Worm (Caenorhabditis elegans) whole organism, L3 larva: ENCODE data around the gene fbxa-184.
"Not testable (repeated sequence)": the region's sequence is repeated elsewhere in the genome, so short reads cannot be mapped to it uniquely, and the experiment has no call there.

Source experiments
- ZK546.5 ChIP-seq: sonication (generic microtip); optimal IDR thresholded peaks from 2 replicates; lab custom pipeline; 2017; ENCODE audit warnings: missing biosample characterization, missing genetic modification characterization
- aly-2 ChIP-seq: fragments of 150-350 bp; optimal IDR thresholded peaks from 2 replicates; lab custom pipeline; 2014; ENCODE audit warnings: missing biosample characterization, missing genetic modification characterization
- ama-1 ChIP-seq: fragments of 150-350 bp; optimal IDR thresholded peaks from 2 replicates; lab custom pipeline; 2018
- ceh-28 ChIP-seq: fragments of 150-350 bp; optimal IDR thresholded peaks from 2 replicates; lab custom pipeline; 2014; ENCODE audit warnings: missing biosample characterization, missing genetic modification reagents, missing genetic modification characterization
- ceh-82 ChIP-seq: fragments of 150-350 bp; optimal IDR thresholded peaks from 2 replicates; lab custom pipeline; 2014; ENCODE audit warnings: missing biosample characterization, missing genetic modification characterization
- ceh-9 ChIP-seq: sonication (generic microtip); optimal IDR thresholded peaks from 2 replicates; lab custom pipeline; 2018; ENCODE audit warnings: missing biosample characterization, missing genetic modification characterization
- egl-5 ChIP-seq: fragments of 150-350 bp; optimal IDR thresholded peaks from 2 replicates; lab custom pipeline; 2017; ENCODE audit warnings: missing biosample characterization, missing genetic modification reagents, missing genetic modification characterization, inconsistent platforms
- elt-2 ChIP-seq: sonication (generic microtip); optimal IDR thresholded peaks from 2 replicates; lab custom pipeline; 2016; ENCODE audit warnings: missing genetic modification reagents, mild to moderate bottlenecking, missing genetic modification characterization, missing compliant biosample characterization
- elt-3 ChIP-seq, 3 experiments: fragments of 150-350 bp in 1 of 3; sonication (generic microtip) in 2 of 3; optimal IDR thresholded peaks; 2 replicates in 2 of 3; 4 replicates in 1 of 3; lab custom pipeline; 2014 to 2017; ENCODE audit warnings: missing biosample characterization in 3 of 3, missing genetic modification characterization in 3 of 3
- eor-1 ChIP-seq, 2 experiments: fragments of 150-350 bp; optimal IDR thresholded peaks; 2 replicates each; lab custom pipeline; 2014 to 2018; ENCODE audit warnings: missing biosample characterization in 2 of 2, missing genetic modification characterization in 2 of 2
- fos-1 ChIP-seq: fragments of 150-350 bp; optimal IDR thresholded peaks from 2 replicates; lab custom pipeline; 2014; ENCODE audit warnings: missing biosample characterization, missing genetic modification characterization
- hmg-11 ChIP-seq: sonication (generic microtip); optimal IDR thresholded peaks from 2 replicates; lab custom pipeline; 2016; ENCODE audit warnings: missing genetic modification characterization, missing compliant biosample characterization
- lin-15B ChIP-seq: fragments of 150-350 bp; optimal IDR thresholded peaks from 2 replicates; lab custom pipeline; 2014; ENCODE audit warnings: missing biosample characterization, missing genetic modification characterization
- mdl-1 ChIP-seq: fragments of 150-350 bp; optimal IDR thresholded peaks from 2 replicates; lab custom pipeline; 2014; ENCODE audit warnings: missing biosample characterization, missing genetic modification characterization
- mml-1 ChIP-seq: fragments of 150-350 bp; sonication (generic microtip); optimal IDR thresholded peaks from 3 replicates; lab custom pipeline; 2014; ENCODE audit warnings: missing biosample characterization, missing genetic modification characterization
- nfya-1 ChIP-seq: sonication (generic microtip); optimal IDR thresholded peaks from 2 replicates; lab custom pipeline; 2017; ENCODE audit warnings: missing genetic modification characterization, mild to moderate bottlenecking, missing compliant biosample characterization, antibody characterized with exemption, moderate library complexity; ENCODE audit not compliant: insufficient read depth
- nhr-11 ChIP-seq: fragments of 150-350 bp; optimal IDR thresholded peaks from 2 replicates; lab custom pipeline; 2014; ENCODE audit warnings: missing biosample characterization, missing genetic modification characterization
- nhr-12 ChIP-seq: fragments of 150-350 bp; optimal IDR thresholded peaks from 2 replicates; lab custom pipeline; 2014; ENCODE audit warnings: missing biosample characterization, missing genetic modification characterization
- nhr-23 ChIP-seq: fragments of 150-350 bp; optimal IDR thresholded peaks from 2 replicates; lab custom pipeline; 2014; ENCODE audit warnings: missing biosample characterization, missing genetic modification reagents, missing genetic modification characterization
- nhr-25 ChIP-seq: sonication (generic microtip); optimal IDR thresholded peaks from 2 replicates; lab custom pipeline; 2017; ENCODE audit warnings: missing biosample characterization, missing genetic modification characterization
- nhr-43 ChIP-seq: sonication (generic microtip); optimal IDR thresholded peaks from 2 replicates; lab custom pipeline; 2016; ENCODE audit warnings: mild to moderate bottlenecking, missing genetic modification characterization, missing compliant biosample characterization; ENCODE audit not compliant: poor library complexity, severe bottlenecking
- nhr-67 ChIP-seq: fragments of 150-350 bp; optimal IDR thresholded peaks from 2 replicates; lab custom pipeline; 2014; ENCODE audit warnings: missing biosample characterization, missing genetic modification characterization
- nhr-76 ChIP-seq: fragments of 150-350 bp; sonication (generic microtip); optimal IDR thresholded peaks from 5 replicates; lab custom pipeline; 2014; ENCODE audit warnings: missing biosample characterization, missing genetic modification characterization
- pha-4 ChIP-seq: fragments of 150-350 bp; optimal IDR thresholded peaks from 2 replicates; lab custom pipeline; 2014; ENCODE audit warnings: missing biosample characterization, missing genetic modification reagents, missing genetic modification characterization
- pqm-1 ChIP-seq: fragments of 150-350 bp; optimal IDR thresholded peaks from 2 replicates; lab custom pipeline; 2017; ENCODE audit warnings: missing biosample characterization, missing genetic modification characterization, inconsistent platforms
- sea-2 ChIP-seq: fragments of 150-350 bp; sonication (generic microtip); optimal IDR thresholded peaks from 4 replicates; lab custom pipeline; 2014; ENCODE audit warnings: missing biosample characterization, missing genetic modification reagents, missing genetic modification characterization
- skn-1 ChIP-seq: fragments of 150-350 bp; optimal IDR thresholded peaks from 2 replicates; lab custom pipeline; 2014; ENCODE audit warnings: missing biosample characterization, missing genetic modification characterization
- tbx-2 ChIP-seq: sonication (generic microtip); optimal IDR thresholded peaks from 2 replicates; lab custom pipeline; 2016; ENCODE audit warnings: mild to moderate bottlenecking, missing genetic modification characterization, missing compliant biosample characterization
- unc-39 ChIP-seq: sonication (generic microtip); optimal IDR thresholded peaks from 4 replicates; lab custom pipeline; 2017; ENCODE audit warnings: missing biosample characterization, missing genetic modification characterization
- unc-62 ChIP-seq: fragments of 150-350 bp; sonication (generic microtip); optimal IDR thresholded peaks from 4 replicates; lab custom pipeline; 2014; ENCODE audit warnings: missing biosample characterization, missing genetic modification reagents, missing genetic modification characterization
- zag-1 ChIP-seq: fragments of 150-350 bp; optimal IDR thresholded peaks from 2 replicates; lab custom pipeline; 2014; ENCODE audit warnings: missing biosample characterization, missing genetic modification characterization
- ztf-4 ChIP-seq: fragments of 150-350 bp; optimal IDR thresholded peaks from 2 replicates; lab custom pipeline; 2014; ENCODE audit warnings: missing biosample characterization, missing genetic modification characterization

The fbxa-184 gene

ce11 chrII:1709959-1710358, at the start of gene fbxa-184:
Gene fbxa-184, plus strand, starts transcription at chrII:1710259.
- TF ChIP-seq ceh-28 (no peak), nhr-12 (tag; lab: Kevin White, UChicago) (no peak)

- not testable (repeated sequence) for TF ChIP-seq eor-1 (tag; optimal IDR thresholded peaks at IDR 0.05; lab: Kevin White, UChicago); ceh-9; nfya-1 (tag; lab: Kevin White, UChicago)
Measured at ce11 chrII:1660888-1661287, 49.2 kb upstream of the fbxa-184 start, which contains the start of gene ZC204.13. Gene ZC204.13, minus strand, starts transcription at chrII:1660988.

- TF ChIP-seq ztf-4 (tag; lab: Kevin White, UChicago) (no peak), pha-4 (tag; lab: Kevin White, UChicago) (no peak)
Measured at ce11 chrII:1662881-1663280, 47.2 kb upstream of the fbxa-184 start, which contains the start of gene ZC204.14. Gene ZC204.14, minus strand, starts transcription at chrII:1662949.

ce11 chrII:1663516-1663915, 46.5 kb upstream of the fbxa-184 start, which contains the start of gene duxl-1:
Gene duxl-1, plus strand, starts transcription at chrII:1663699.
- TF ChIP-seq ZK546.5 (no peak), elt-2 (tag; lab: Kevin White, UChicago) (peak; percentile 54), elt-3 (tag; optimal IDR thresholded peaks at IDR 0.05; lab: Kevin White, UChicago) (no peak), lin-15B (peak; percentile 6), nhr-25 (tag; lab: Kevin White, UChicago) (peak; percentile 9), nhr-23 (peak; percentile 37), aly-2 (tag; lab: Kevin White, UChicago) (no peak)

ce11 chrII:1666025-1666424, 44.0 kb upstream of the fbxa-184 start, which contains the start of gene srlf-29:
Gene srlf-29, plus strand, starts transcription at chrII:1666325.
- TF ChIP-seq hmg-11 (tag; lab: Kevin White, UChicago): no peak
- no peak for TF ChIP-seq mml-1 (tag; lab: Kevin White, UChicago)
- TF ChIP-seq nhr-23: no peak
- no peak for TF ChIP-seq sea-2 (GFP tag; lab: Kevin White, UChicago)
- no peak for TF ChIP-seq unc-62
- TF ChIP-seq ceh-82 (tag; lab: Kevin White, UChicago): no peak
- no peak for TF ChIP-seq nfya-1 (tag; lab: Kevin White, UChicago)
- no peak for TF ChIP-seq lin-15B
- no peak for TF ChIP-seq fos-1 (tag; lab: Kevin White, UChicago)
- no peak for TF ChIP-seq mdl-1 (tag; lab: Kevin White, UChicago)

- TF ChIP-seq unc-62 (no peak), mml-1 (tag; lab: Kevin White, UChicago) (no peak), hmg-11 (tag; lab: Kevin White, UChicago) (no peak), tbx-2 (tag; lab: Kevin White, UChicago) (no peak), zag-1 (tag; lab: Kevin White, UChicago) (no peak), pqm-1 (tag; lab: Kevin White, UChicago) (no peak), ceh-82 (tag; lab: Kevin White, UChicago) (no peak), unc-39 (no peak), ceh-9 (no peak), nhr-76 (tag; lab: Kevin White, UChicago) (no peak), nhr-43 (no peak), nhr-67 (tag; lab: Kevin White, UChicago) (no peak), elt-3 (tag; optimal IDR thresholded peaks at IDR 0.05; lab: Kevin White, UChicago) (no peak), mdl-1 (tag; lab: Kevin White, UChicago) (no peak), eor-1 (tag; optimal IDR thresholded peaks at IDR 0.05; lab: Kevin White, UChicago) (no peak)
- TF ChIP-seq, all 47 proteins: peak for 0
Measured at ce11 chrII:1668913-1669312, 41.1 kb upstream of the fbxa-184 start, which contains the start of gene srw-97. Gene srw-97, minus strand, starts transcription at chrII:1669013.

ce11 chrII:1670260-1670879, 39.7 kb upstream of the fbxa-184 start, which contains the start of gene nhx-6:
Gene nhx-6, plus strand, starts transcription at chrII:1670829.
- TF ChIP-seq egl-5 (tag; lab: Kevin White, UChicago): no peak
- TF ChIP-seq pqm-1 (tag; lab: Kevin White, UChicago): peak; percentile 5
- no peak for TF ChIP-seq nhr-11 (tag; lab: Kevin White, UChicago)
- peak; percentile 66 for TF ChIP-seq elt-2 (tag; lab: Kevin White, UChicago)
- TF ChIP-seq pha-4 (tag; lab: Kevin White, UChicago): no peak
- no peak for TF ChIP-seq skn-1 (tag; lab: Kevin White, UChicago)
- no peak for TF ChIP-seq ama-1
- TF ChIP-seq nfya-1 (tag; lab: Kevin White, UChicago): no peak
- TF ChIP-seq ceh-28: no peak
